Worm (Caenorhabditis elegans): Measurements from ENCODE around the gene T16G12.9.

The T16G12.9 gene

DNA sequence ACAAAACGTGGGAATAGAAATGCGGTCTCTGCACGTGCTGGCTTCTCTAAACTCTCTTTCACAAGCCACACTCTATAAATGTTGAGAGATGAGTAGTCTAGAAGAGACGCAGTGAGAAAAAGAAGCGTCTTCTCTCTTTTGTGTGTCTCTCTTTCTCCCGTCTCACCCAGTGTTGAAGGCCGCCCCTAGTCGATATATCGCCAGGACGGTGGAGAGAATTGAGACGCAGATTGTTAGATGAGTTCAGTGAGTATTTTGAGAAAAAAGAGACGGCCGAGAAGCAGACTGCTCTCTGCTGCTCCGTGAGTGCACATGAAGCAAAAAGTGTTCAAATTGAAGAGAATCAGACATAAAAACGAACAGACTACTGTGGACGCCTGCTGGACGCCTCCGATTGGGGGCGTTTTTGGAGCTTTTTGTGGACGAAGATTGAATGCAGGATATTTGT, 18.5 kb upstream of the T16G12.9 start:
- TF ChIP-seq die-1 (tag; optimal IDR thresholded peaks at IDR 0.05) (no peak), C17E4.6 (GFP tag; IDR thresholded peaks at IDR 0.05) (no peak), attf-5 (GFP tag; optimal IDR thresholded peaks at IDR 0.05) (peak; percentile 95), snpc-1.3 (tag; optimal IDR thresholded peaks at IDR 0.05; ENCODE audit: insufficient read depth) (no peak), nfya-1 (tag; optimal IDR thresholded peaks at IDR 0.05; ENCODE audit: borderline replicate concordance, insufficient read depth) (no peak), B0261.1 (tag; optimal IDR thresholded peaks at IDR 0.05) (no peak), ZK185.1 (tag; optimal IDR thresholded peaks at IDR 0.05; ENCODE audit: poor library complexity, severe bottlenecking) (peak; percentile 33), repo-1 (tag; optimal IDR thresholded peaks at IDR 0.05) (peak; percentile 40), aptf-2 (GFP tag; conservative IDR thresholded peaks at IDR 0.05) (no peak), nfya-2 (GFP tag; IDR thresholded peaks at IDR 0.05) (no peak), somi-1 (GFP tag; optimal IDR thresholded peaks at IDR 0.05) (peak; percentile 71), ceh-40 (GFP tag; IDR thresholded peaks at IDR 0.05) (no peak), hsf-1 (GFP tag; IDR thresholded peaks at IDR 0.05) (no peak), akir-1 (GFP tag; optimal IDR thresholded peaks at IDR 0.05) (no peak), fkh-3 (tag; optimal IDR thresholded peaks at IDR 0.05) (no peak), atf-7 (tag; optimal IDR thresholded peaks at IDR 0.05) (peak; percentile 63), dox-1 (GFP tag; IDR thresholded peaks at IDR 0.05) (peak; percentile 78), let-526 (GFP tag; IDR thresholded peaks at IDR 0.05) (peak; percentile 27; the same call in 1 of the 2 replicates), Y79H2A.3 (GFP tag; conservative IDR thresholded peaks at IDR 0.05) (no peak), madf-10 (tag; optimal IDR thresholded peaks at IDR 0.05) (peak; percentile 54), lag-1 (GFP tag; IDR thresholded peaks at IDR 0.05) (no peak), ceh-100 (GFP tag; IDR thresholded peaks at IDR 0.05) (no peak), gei-17 (GFP tag; optimal IDR thresholded peaks at IDR 0.05) (no peak), F52B5.7 (tag; optimal IDR thresholded peaks at IDR 0.05) (no peak), ztf-18 (tag; optimal IDR thresholded peaks at IDR 0.05) (peak; percentile 63), Y56A3A.18 (GFP tag; IDR thresholded peaks at IDR 0.05) (no peak), lin-26 (GFP tag; IDR thresholded peaks at IDR 0.05) (peak; percentile 61; the same call in 1 of the 2 replicates), hmg-20 (GFP tag; IDR thresholded peaks at IDR 0.05) (no peak), madf-6 (GFP tag; IDR thresholded peaks at IDR 0.05) (no peak), rcor-1 (GFP tag; IDR thresholded peaks at IDR 0.05) (0 out of 2 replicates have a peak, but pooled peaks have one; percentile 27), dpl-1 (GFP tag; optimal IDR thresholded peaks at IDR 0.05) (no peak), lin-54 (GFP tag; optimal IDR thresholded peaks at IDR 0.05) (peak; percentile 66), lir-1 (GFP tag; conservative IDR thresholded peaks at IDR 0.05) (0 out of 2 replicates have a peak, but pooled peaks have one; percentile 30), sptf-2 (GFP tag; optimal IDR thresholded peaks at IDR 0.05) (no peak), D2030.7 (GFP tag; IDR thresholded peaks at IDR 0.05) (no peak), tlf-1 (GFP tag; optimal IDR thresholded peaks at IDR 0.05) (peak; percentile 56), ceh-58 (GFP tag; IDR thresholded peaks at IDR 0.05) (no peak), nfyb-1 (GFP tag; IDR thresholded peaks at IDR 0.05) (peak; percentile 91), ekl-4 (GFP tag; IDR thresholded peaks at IDR 0.05) (peak; percentile 70), cebp-2 (GFP tag; IDR thresholded peaks at IDR 0.05) (no peak), F23B12.7 (tag; optimal IDR thresholded peaks at IDR 0.05; ENCODE audit: insufficient read depth) (no peak), mcd-1 (GFP tag; IDR thresholded peaks at IDR 0.05) (peak; percentile 73), mes-4 (tag; optimal IDR thresholded peaks at IDR 0.05) (no peak), cebp-1 (GFP tag; IDR thresholded peaks at IDR 0.05) (peak; percentile 62), cebp-1 (tag; optimal IDR thresholded peaks at IDR 0.05) (peak; percentile 86), F55B11.4 (tag; optimal IDR thresholded peaks at IDR 0.05; ENCODE audit: borderline replicate concordance, insufficient read depth) (no peak), lsy-27 (tag; optimal IDR thresholded peaks at IDR 0.05; ENCODE audit: borderline replicate concordance, insufficient read depth) (no peak), F57C9.4 (tag; optimal IDR thresholded peaks at IDR 0.05) (no peak), xnd-1 (tag; optimal IDR thresholded peaks at IDR 0.05) (no peak)

Measured in whole organism, young adult.